Worm (Caenorhabditis elegans): ENCODE results near the gene C18E9.8.

C18E9.8 gene

ce11 chrII:8962206-8962605 is 25.7 kb downstream of the C18E9.8 start:
- peak; percentile 22 for TF ChIP-seq mep-1 (tag; optimal IDR thresholded peaks at IDR 0.05)
- TF ChIP-seq lin-39 (tag; optimal IDR thresholded peaks at IDR 0.05): peak; percentile 45
- TF ChIP-seq swsn-7 (tag; optimal IDR thresholded peaks at IDR 0.05): peak; percentile 21
- TF ChIP-seq dpl-1 (GFP tag; optimal IDR thresholded peaks at IDR 0.05): peak in 1 of 3 experiments; percentile 1
- peak; percentile 29 for TF ChIP-seq unc-130 (tag; optimal IDR thresholded peaks at IDR 0.05)
- TF ChIP-seq snu-23 (GFP tag; optimal IDR thresholded peaks at IDR 0.05): peak; percentile 46
- TF ChIP-seq tlp-1 (tag; optimal IDR thresholded peaks at IDR 0.05): no peak
- TF ChIP-seq rnt-1 (tag; optimal IDR thresholded peaks at IDR 0.05): peak; percentile 71
- TF ChIP-seq xbp-1 (tag; optimal IDR thresholded peaks at IDR 0.05): no peak
- TF ChIP-seq ets-5 (GFP tag; IDR thresholded peaks at IDR 0.05): no peak
- TF ChIP-seq dsc-1 (tag; optimal IDR thresholded peaks at IDR 0.05): peak; percentile 84
- peak; percentile 23 for TF ChIP-seq nhr-47 (tag; optimal IDR thresholded peaks at IDR 0.05)
- peak; percentile 9 to 12 for TF ChIP-seq efl-1 (optimal IDR thresholded peaks at IDR 0.05)
- TF ChIP-seq efl-1 (GFP tag; optimal IDR thresholded peaks at IDR 0.05 in 1 of 2): peak in 1 of 2 experiments; percentile 54
- TF ChIP-seq lin-35 (GFP tag; optimal IDR thresholded peaks at IDR 0.05): peak in 1 of 2 experiments; percentile 24
- no peak for TF ChIP-seq unc-30 (tag; optimal IDR thresholded peaks at IDR 0.05)
- peak; percentile 54 for TF ChIP-seq nhr-19 (GFP tag; conservative IDR thresholded peaks at IDR 0.05)
- TF ChIP-seq aly-2 (tag; optimal IDR thresholded peaks at IDR 0.05): peak; percentile 53
- peak; percentile 7 to 48 for TF ChIP-seq lsy-2 (tag; optimal IDR thresholded peaks at IDR 0.05)
- TF ChIP-seq vab-15 (tag; optimal IDR thresholded peaks at IDR 0.05): no peak
- TF ChIP-seq nhr-71 (tag; optimal IDR thresholded peaks at IDR 0.05): peak; percentile 74
- no peak for TF ChIP-seq hpl-2 (GFP tag; optimal IDR thresholded peaks at IDR 0.05)
- peak; percentile 94 for TF ChIP-seq lin-14 (GFP tag; optimal IDR thresholded peaks at IDR 0.05)
- TF ChIP-seq fkh-4 (tag; optimal IDR thresholded peaks at IDR 0.05; ENCODE audit: borderline replicate concordance): peak; percentile 62

- TF ChIP-seq ama-1 (optimal IDR thresholded peaks at IDR 0.05) (peak; percentile 9), unc-130 (tag; optimal IDR thresholded peaks at IDR 0.05) (peak; percentile 42), efl-1 (optimal IDR thresholded peaks at IDR 0.05) (no peak), efl-1 (GFP tag; optimal IDR thresholded peaks at IDR 0.05 in 1 of 2) (peak in 1 of 2 experiments; percentile 65), C04F5.9 (tag; optimal IDR thresholded peaks at IDR 0.05) (no peak), unc-62 (GFP tag; optimal IDR thresholded peaks at IDR 0.05) (no peak), lin-14 (GFP tag; optimal IDR thresholded peaks at IDR 0.05) (peak; percentile 42), nhr-71 (tag; optimal IDR thresholded peaks at IDR 0.05) (peak; percentile 15), sptf-1 (tag; optimal IDR thresholded peaks at IDR 0.05) (no peak), rnt-1 (tag; optimal IDR thresholded peaks at IDR 0.05) (peak; percentile 62)
Observed at ce11 chrII:8961450-8961849, 26.4 kb downstream of the C18E9.8 start.

ce11 chrII:8960414-8960813 is 27.4 kb downstream of the C18E9.8 start, which contains the start of gene cal-2:
TSS of gene cal-2 (plus strand) at chrII:8960714.
- TF ChIP-seq fkh-10 (GFP tag; optimal IDR thresholded peaks at IDR 0.05) (no peak), lin-13 (GFP tag; optimal IDR thresholded peaks at IDR 0.05) (no peak), hlh-4 (tag; optimal IDR thresholded peaks at IDR 0.05) (no peak), dsc-1 (tag; optimal IDR thresholded peaks at IDR 0.05) (peak; percentile 1), efl-3 (GFP tag; optimal IDR thresholded peaks at IDR 0.05) (no peak), blmp-1 (tag; optimal IDR thresholded peaks at IDR 0.05) (no peak), nhr-20 (tag; optimal IDR thresholded peaks at IDR 0.05) (no peak)

ce11 chrII:8959081-8959480 is 28.8 kb downstream of the C18E9.8 start:
- TF ChIP-seq rnt-1 (tag; optimal IDR thresholded peaks at IDR 0.05) (peak; percentile 74), elt-2 (tag; optimal IDR thresholded peaks at IDR 0.05) (no peak), skn-1 (tag; optimal IDR thresholded peaks at IDR 0.05) (no peak), tbx-2 (tag; optimal IDR thresholded peaks at IDR 0.05) (peak; percentile 35), lin-13 (GFP tag; optimal IDR thresholded peaks at IDR 0.05) (peak; percentile 15), blmp-1 (tag; optimal IDR thresholded peaks at IDR 0.05) (peak; percentile 81), lin-14 (GFP tag; optimal IDR thresholded peaks at IDR 0.05) (peak; percentile 77), unc-130 (tag; optimal IDR thresholded peaks at IDR 0.05) (peak; percentile 92), efl-1 (optimal IDR thresholded peaks at IDR 0.05) (peak in 1 of 2 experiments; percentile 32), efl-1 (GFP tag; optimal IDR thresholded peaks at IDR 0.05 in 1 of 2) (no peak), mdl-1 (tag; optimal IDR thresholded peaks at IDR 0.05) (peak in 1 of 2 experiments; percentile 63), C16A3.4 (tag; optimal IDR thresholded peaks at IDR 0.05) (no peak), nhr-71 (tag; optimal IDR thresholded peaks at IDR 0.05) (peak; percentile 89), nhr-20 (tag; optimal IDR thresholded peaks at IDR 0.05) (peak; percentile 53), nhr-47 (tag; optimal IDR thresholded peaks at IDR 0.05) (peak; percentile 22), unc-98 (GFP tag; IDR thresholded peaks at IDR 0.05) (0 out of 2 replicates have a peak, but pooled peaks have one; percentile 3), hlh-17 (GFP tag; optimal IDR thresholded peaks at IDR 0.05; ENCODE audit: borderline replicate concordance) (no peak), lsy-2 (tag; optimal IDR thresholded peaks at IDR 0.05) (peak; percentile 33 to 71), unc-86 (tag; optimal IDR thresholded peaks at IDR 0.05) (no peak), nhr-11 (tag; optimal IDR thresholded peaks at IDR 0.05) (no peak), snu-23 (GFP tag; optimal IDR thresholded peaks at IDR 0.05) (peak; percentile 55), ztf-4 (tag; optimal IDR thresholded peaks at IDR 0.05) (no peak), nhr-19 (GFP tag; conservative IDR thresholded peaks at IDR 0.05) (peak; percentile 66), dpl-1 (GFP tag; optimal IDR thresholded peaks at IDR 0.05) (peak in 1 of 3 experiments; percentile 14)

Measured in whole organism, L1 larva.